Worm (Caenorhabditis elegans) whole organism, L2 larva: ENCODE data around the gene daf-7.

ENCODE experiments used
- ZK546.5 ChIP-seq: sonication (generic microtip); optimal IDR thresholded peaks from 2 replicates; lab custom pipeline; 2017; ENCODE audit warnings: missing biosample characterization, missing genetic modification characterization
- ama-1 ChIP-seq: fragments of 150-350 bp; optimal IDR thresholded peaks from 2 replicates; lab custom pipeline; 2018; ENCODE audit warnings: inconsistent platforms
- egl-27 ChIP-seq: sonication (generic microtip); optimal IDR thresholded peaks from 3 replicates; lab custom pipeline; 2017; ENCODE audit warnings: missing biosample characterization, missing genetic modification reagents, missing genetic modification characterization
- nhr-77 ChIP-seq: fragments of 150-350 bp; optimal IDR thresholded peaks from 2 replicates; lab custom pipeline; 2014; ENCODE audit warnings: missing biosample characterization, missing genetic modification characterization
- snpc-4 ChIP-seq: fragments of 150-350 bp; optimal IDR thresholded peaks from 2 replicates; lab custom pipeline; 2014; ENCODE audit warnings: missing biosample characterization, missing genetic modification characterization
- unc-62 ChIP-seq: fragments of 150-350 bp; optimal IDR thresholded peaks from 2 replicates; lab custom pipeline; 2014; ENCODE audit warnings: missing biosample characterization, missing genetic modification reagents, missing genetic modification characterization

DNA sequence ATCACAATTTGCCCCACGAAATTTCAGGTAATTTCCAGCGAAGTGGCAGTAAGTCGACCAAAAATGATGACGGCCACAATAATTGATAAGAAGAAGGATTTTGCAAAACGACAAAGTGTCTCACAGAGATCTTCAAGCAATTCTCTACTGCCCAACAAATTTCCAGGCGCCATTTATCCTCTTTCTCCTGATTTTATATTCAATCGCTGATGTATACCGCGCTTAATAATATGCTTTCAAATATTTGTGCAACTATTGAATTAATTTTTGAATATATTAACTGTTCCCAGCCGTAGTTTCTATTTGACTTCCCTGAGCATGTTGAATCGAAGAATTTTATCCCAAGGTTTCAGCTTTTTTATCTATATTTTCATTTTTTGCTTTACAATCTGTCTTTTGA, 40.7 kb upstream of the daf-7 start, which contains the start of gene tpst-2:
- TF ChIP-seq nhr-77 (no peak), ama-1 (lab: Kevin White, UChicago) (no peak), egl-27 (tag; lab: Kevin White, UChicago) (no peak), unc-62 (no peak), ZK546.5 (no peak), snpc-4 (no peak)
